Worm (Caenorhabditis elegans): ENCODE data around the gene rpa-1.

- TF ChIP-seq C38D4.7 (GFP tag; optimal IDR thresholded peaks at IDR 0.05) = no peak
- peak; percentile 59 for TF ChIP-seq nfya-1 (tag; optimal IDR thresholded peaks at IDR 0.05)
- TF ChIP-seq ceh-34 (tag; optimal IDR thresholded peaks at IDR 0.05) = peak; percentile 35
- no peak for TF ChIP-seq pag-3 (tag; optimal IDR thresholded peaks at IDR 0.05; ENCODE audit: borderline replicate concordance)
- TF ChIP-seq ama-1 (optimal IDR thresholded peaks at IDR 0.05) = no peak
- no peak for TF ChIP-seq hlh-30 (tag; optimal IDR thresholded peaks at IDR 0.05; ENCODE audit: insufficient read depth)
- no peak for TF ChIP-seq fkh-10 (GFP tag; optimal IDR thresholded peaks at IDR 0.05)
- no peak for TF ChIP-seq pqm-1 (tag; optimal IDR thresholded peaks at IDR 0.05)
- TF ChIP-seq unc-55 (GFP tag; optimal IDR thresholded peaks at IDR 0.05) = no peak
- TF ChIP-seq lin-11 (tag; optimal IDR thresholded peaks at IDR 0.05) = no peak
- TF ChIP-seq pha-4 (tag; optimal IDR thresholded peaks at IDR 0.05) = no peak
- TF ChIP-seq tbx-7 (tag; optimal IDR thresholded peaks at IDR 0.05) = no peak
- TF ChIP-seq C08G9.2 (tag; optimal IDR thresholded peaks at IDR 0.05) = no peak
- TF ChIP-seq elt-2 (tag; optimal IDR thresholded peaks at IDR 0.05) = peak; percentile 35
These were observed 5.0 kb downstream of the rpa-1 start for ce11 chrII:7669409-7669808.

Data from whole organism, late embryonic.